Worm (Caenorhabditis elegans): ENCODE results near the gene ddl-3.

DNA sequence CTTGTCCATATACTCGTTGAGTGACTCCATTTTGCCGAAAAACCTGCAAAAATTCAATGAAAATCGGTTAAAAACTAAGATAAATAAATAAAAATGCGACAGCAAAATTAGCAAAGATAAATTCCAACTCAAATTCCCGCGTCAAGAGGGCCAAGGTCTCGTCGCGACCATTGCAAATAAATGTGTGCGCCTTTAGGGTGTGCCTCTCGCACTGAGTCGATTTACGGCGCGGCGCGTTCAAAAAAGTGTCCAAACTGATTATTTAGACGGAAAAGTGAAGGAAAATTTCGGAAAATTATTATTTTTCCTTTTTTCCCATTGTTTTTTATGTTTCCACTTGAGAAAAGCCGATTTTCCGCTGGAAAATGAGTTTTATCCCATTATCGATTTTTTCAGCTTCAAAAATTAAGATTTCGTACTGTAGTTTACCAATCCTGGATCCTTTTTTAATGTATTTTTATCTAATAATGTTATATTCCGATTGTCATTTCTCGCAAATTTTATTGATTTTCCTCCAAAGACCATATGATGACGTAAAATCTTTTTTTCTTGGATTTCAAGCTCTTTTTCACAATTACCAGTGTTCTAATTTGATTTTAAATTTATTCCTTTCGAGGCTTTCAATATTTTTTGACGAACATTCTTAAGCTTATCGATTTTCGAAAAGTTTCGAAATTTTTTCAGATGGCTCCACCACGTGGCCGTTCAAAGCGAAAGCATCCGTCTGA is 45.9 kb upstream of the ddl-3 start, which contains the start of the genes kbp-3 and nurf-1:
- TF ChIP-seq ama-1 (optimal IDR thresholded peaks at IDR 0.05) (no peak), nhr-11 (tag; optimal IDR thresholded peaks at IDR 0.05) (no peak)

Measured in whole organism, L1 larva.